Worm (Caenorhabditis elegans) whole organism, young adult: Measurements from ENCODE around the gene clec-227.

Experiments
- B0336.3 ChIP-seq: fragments of 200-800 bp; sonication (Bioruptor generic); IDR thresholded peaks from 2 replicates; pipeline ENCODE4 v1.3.6; 2022; ENCODE audit warnings: missing genetic modification characterization, missing compliant biosample characterization
- F22D6.2 ChIP-seq: sonication (generic microtip); optimal IDR thresholded peaks from 2 replicates; lab custom pipeline; 2016; ENCODE audit warnings: mild to moderate bottlenecking, missing genetic modification characterization, missing compliant biosample characterization
- F33H1.4 ChIP-seq: fragments of 200-800 bp; sonication (Bioruptor generic); IDR thresholded peaks from 2 replicates; pipeline ENCODE4 v1.3.6; 2022; ENCODE audit warnings: missing genetic modification reagents, missing genetic modification characterization, missing compliant biosample characterization
- F37B4.10 ChIP-seq: fragments of 200-800 bp; sonication (Bioruptor generic); IDR thresholded peaks from 2 replicates; pipeline ENCODE4 v1.3.6; 2022; ENCODE audit warnings: missing genetic modification characterization, missing compliant biosample characterization
- F49E8.2 ChIP-seq: sonication (generic microtip); optimal IDR thresholded peaks from 3 replicates; lab custom pipeline; 2017; ENCODE audit warnings: missing genetic modification characterization, mild to moderate bottlenecking, missing compliant biosample characterization, antibody characterized with exemption, moderate library complexity; ENCODE audit not compliant: insufficient read depth
- Y56A3A.18 ChIP-seq: fragments of 200-800 bp; sonication (Bioruptor generic); IDR thresholded peaks from 2 replicates; pipeline ENCODE4 v1.3.6; 2022; ENCODE audit warnings: missing genetic modification reagents, missing genetic modification characterization, missing compliant biosample characterization
- akir-1 ChIP-seq: fragments of 200-800 bp; sonication (Bioruptor generic); optimal IDR thresholded peaks from 2 replicates; lab custom pipeline; 2018; ENCODE audit warnings: mild to moderate bottlenecking, missing genetic modification characterization, moderate library complexity, missing compliant biosample characterization
- bed-1 ChIP-seq: fragments of 200-800 bp; sonication (Bioruptor generic); IDR thresholded peaks from 2 replicates; pipeline ENCODE4 v1.3.6; 2022; ENCODE audit warnings: missing genetic modification reagents, missing genetic modification characterization, missing compliant biosample characterization
- ccch-3 ChIP-seq: fragments of 200-800 bp; sonication (Bioruptor generic); optimal IDR thresholded peaks from 2 replicates; lab custom pipeline; 2018; ENCODE audit warnings: mild to moderate bottlenecking, missing genetic modification characterization, missing compliant biosample characterization
- cebp-1 ChIP-seq, 2 experiments: fragments of 200-800 bp in 1 of 2; sonication (Bioruptor generic) in 1 of 2; sonication (generic microtip) in 1 of 2; IDR thresholded peaks in 1 of 2; optimal IDR thresholded peaks in 1 of 2; 2 replicates each; pipeline versions ENCODE4 v1.3.6 to Lab custom; 2017 to 2022; ENCODE audit warnings: missing compliant biosample characterization in 2 of 2, missing genetic modification characterization in 2 of 2, mild to moderate bottlenecking in 1 of 2, missing genetic modification reagents in 1 of 2, moderate library complexity in 1 of 2
- cebp-2 ChIP-seq: fragments of 200-800 bp; sonication (Bioruptor generic); IDR thresholded peaks from 2 replicates; pipeline ENCODE4 v1.3.6; 2022; ENCODE audit warnings: missing genetic modification characterization, missing compliant biosample characterization
- ceh-100 ChIP-seq: fragments of 200-800 bp; sonication (Bioruptor generic); IDR thresholded peaks from 2 replicates; pipeline ENCODE4 v1.3.6; 2022; ENCODE audit warnings: missing genetic modification reagents, missing genetic modification characterization, missing compliant biosample characterization
- ceh-27 ChIP-seq: fragments of 200-800 bp; sonication (Bioruptor generic); optimal IDR thresholded peaks from 2 replicates; lab custom pipeline; 2018; ENCODE audit warnings: mild to moderate bottlenecking, missing genetic modification characterization, moderate library complexity, missing compliant biosample characterization
- chd-7 ChIP-seq: sonication (generic microtip); optimal IDR thresholded peaks from 2 replicates; lab custom pipeline; 2016; ENCODE audit warnings: mild to moderate bottlenecking, missing genetic modification characterization, moderate library complexity, missing compliant biosample characterization
- dox-1 ChIP-seq: fragments of 200-800 bp; sonication (Bioruptor generic); IDR thresholded peaks from 2 replicates; pipeline ENCODE4 v1.3.6; 2022; ENCODE audit warnings: missing genetic modification reagents, missing genetic modification characterization, missing compliant biosample characterization
- egrh-3 ChIP-seq: fragments of 200-800 bp; sonication (Bioruptor generic); IDR thresholded peaks from 2 replicates; pipeline ENCODE4 v1.3.6; 2022; ENCODE audit warnings: missing genetic modification reagents, missing genetic modification characterization, missing compliant biosample characterization
- ets-4 ChIP-seq: fragments of 200-800 bp; sonication (Bioruptor generic); optimal IDR thresholded peaks from 2 replicates; lab custom pipeline; 2018; ENCODE audit warnings: mild to moderate bottlenecking, missing genetic modification characterization, missing compliant biosample characterization
- lag-1 ChIP-seq: fragments of 200-800 bp; sonication (Bioruptor generic); IDR thresholded peaks from 2 replicates; pipeline ENCODE4 v1.3.6; 2022; ENCODE audit warnings: missing genetic modification reagents, missing genetic modification characterization, missing compliant biosample characterization
- let-526 ChIP-seq: fragments of 200-800 bp; sonication (Bioruptor generic); IDR thresholded peaks from 2 replicates; pipeline ENCODE4 v1.3.6; 2022; ENCODE audit warnings: missing genetic modification reagents, missing genetic modification characterization, missing compliant biosample characterization
- let-607 ChIP-seq, 2 experiments: fragments of 200-800 bp in 1 of 2; sonication (Bioruptor generic) in 1 of 2; sonication (generic microtip) in 1 of 2; optimal IDR thresholded peaks; 2 replicates each; lab custom pipeline; 2016 to 2018; ENCODE audit warnings: mild to moderate bottlenecking in 2 of 2, missing compliant biosample characterization in 2 of 2, missing genetic modification characterization in 2 of 2, moderate library complexity in 2 of 2, missing genotype in 1 of 2
- lin-40 ChIP-seq: sonication (generic microtip); optimal IDR thresholded peaks from 2 replicates; lab custom pipeline; 2016; ENCODE audit warnings: missing genetic modification characterization, mild to moderate bottlenecking, missing compliant biosample characterization, missing genotype, missing genetic modification reagents
- lir-1 ChIP-seq: fragments of 200-800 bp; sonication (Bioruptor generic); conservative IDR thresholded peaks from 2 replicates; pipeline ENCODE4 v1.3.6; 2022; ENCODE audit warnings: missing genetic modification reagents, missing genetic modification characterization, missing compliant biosample characterization
- nhr-80 ChIP-seq: sonication (generic microtip); optimal IDR thresholded peaks from 2 replicates; lab custom pipeline; 2016; ENCODE audit warnings: missing genetic modification characterization, missing compliant biosample characterization
- nhr-90 ChIP-seq: sonication (generic microtip); optimal IDR thresholded peaks from 2 replicates; lab custom pipeline; 2016; ENCODE audit warnings: missing genotype, mild to moderate bottlenecking, missing genetic modification characterization, missing compliant biosample characterization
- rcor-1 ChIP-seq: fragments of 200-800 bp; sonication (Bioruptor generic); IDR thresholded peaks from 2 replicates; pipeline ENCODE4 v1.3.6; 2022; ENCODE audit warnings: missing genetic modification reagents, missing genetic modification characterization, missing compliant biosample characterization
- tbp1 ChIP-seq: fragments of 200-800 bp; sonication (Bioruptor generic); optimal IDR thresholded peaks from 2 replicates; lab custom pipeline; 2018; ENCODE audit warnings: mild to moderate bottlenecking, missing genetic modification characterization, missing compliant biosample characterization
- zfh-2 ChIP-seq: fragments of 200-800 bp; sonication (Bioruptor generic); conservative IDR thresholded peaks from 2 replicates; pipeline ENCODE4 v1.3.6; 2022; ENCODE audit warnings: missing genetic modification reagents, missing genetic modification characterization, missing compliant biosample characterization
- ztf-18 ChIP-seq: sonication (generic microtip); optimal IDR thresholded peaks from 2 replicates; lab custom pipeline; 2016; ENCODE audit warnings: missing genotype, mild to moderate bottlenecking, missing genetic modification characterization, missing compliant biosample characterization
- ztf-6 ChIP-seq: fragments of 200-800 bp; sonication (Bioruptor generic); IDR thresholded peaks from 2 replicates; pipeline ENCODE4 v1.3.6; 2022; ENCODE audit warnings: missing genetic modification reagents, missing genetic modification characterization, missing compliant biosample characterization

The clec-227 gene

DNA sequence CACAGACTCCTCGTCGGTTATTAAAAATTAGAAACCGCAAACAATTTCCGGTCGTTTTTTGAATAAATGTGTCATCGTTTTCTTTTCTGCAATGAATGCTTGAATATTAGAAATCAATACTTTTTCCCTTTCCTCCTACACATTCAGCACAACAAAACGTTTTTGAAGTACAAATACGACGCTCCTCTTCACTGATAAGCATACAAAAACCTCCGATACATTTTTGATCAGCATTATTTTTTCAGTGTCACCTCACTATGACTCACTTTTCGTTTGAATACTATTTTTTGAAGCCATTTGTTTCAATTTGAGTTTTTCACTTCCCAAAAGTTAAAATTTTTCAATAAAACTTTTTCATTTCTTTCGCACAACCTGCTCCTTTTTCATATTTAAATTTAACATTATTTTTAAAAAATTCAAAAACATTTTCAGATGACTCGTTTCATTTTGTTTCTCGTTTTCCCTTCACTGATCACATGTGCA is 10.4 kb downstream of the clec-227 start, which contains the start of gene R02D5.3:
R02D5.3 (plus strand) TSS at position 433 of the 483 bp plus-strand sequence.
- TF ChIP-seq nhr-80, result peak; percentile 58
- no peak for TF ChIP-seq chd-7 (tag; lab: Kevin White, UChicago)

DNA sequence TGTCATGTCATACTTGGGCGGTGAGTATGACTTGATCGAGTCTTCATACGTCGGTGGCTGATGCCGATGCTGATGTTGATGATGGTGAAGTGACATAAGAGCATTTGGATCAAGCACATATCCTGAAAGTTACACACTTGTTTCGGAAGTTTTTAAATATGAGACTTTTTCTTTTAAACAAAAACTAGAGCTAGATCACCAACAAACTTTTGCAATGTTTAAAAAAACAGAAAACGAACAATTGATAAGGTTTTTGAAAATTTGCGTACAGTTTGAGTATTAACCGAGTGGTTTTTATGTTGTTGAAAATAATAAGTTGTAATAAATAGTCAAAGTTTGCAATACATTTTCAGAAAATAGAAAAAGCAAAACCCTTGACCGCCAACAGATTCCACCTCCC is 12.3 kb downstream of the clec-227 start, which contains the start of gene R02D5.4:
R02D5.4 (minus strand) TSS at position 101 of the 400 bp plus-strand sequence.
- TF ChIP-seq F22D6.2 (tag; lab: Kevin White, UChicago) (no peak), ceh-27 (no peak), F37B4.10 (GFP tag; lab: Robert Waterston, UW) (no peak), ztf-6 (GFP tag; lab: Robert Waterston, UW) (no peak), dox-1 (GFP tag; lab: Robert Waterston, UW) (no peak), egrh-3 (GFP tag; lab: Robert Waterston, UW) (no peak)
- TF ChIP-seq, all 124 proteins: peak for 0

DNA sequence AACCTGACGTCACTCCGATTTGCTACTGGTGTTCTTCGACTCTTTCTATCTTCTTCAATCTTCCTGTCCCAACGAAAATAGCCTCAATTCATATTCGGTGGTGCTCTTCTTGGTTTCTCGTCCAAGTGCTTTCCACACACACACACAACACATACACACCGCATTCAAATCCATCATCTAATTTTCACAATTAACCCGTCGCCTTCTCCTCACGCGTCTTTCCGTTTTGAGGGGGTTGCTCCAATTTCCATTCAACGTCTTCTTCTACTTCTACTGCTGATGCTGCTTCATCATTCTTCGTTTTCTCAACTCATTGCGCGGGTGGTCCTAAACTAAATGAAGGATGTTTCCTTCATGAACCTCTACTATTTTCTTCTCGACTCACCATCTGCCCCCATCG is 18.8 kb downstream of the clec-227 start:
- no peak for TF ChIP-seq F49E8.2
- TF ChIP-seq bed-1, result no peak
- no peak for TF ChIP-seq F22D6.2 (tag; lab: Kevin White, UChicago)
- TF ChIP-seq, all 124 proteins: peak for 0

DNA sequence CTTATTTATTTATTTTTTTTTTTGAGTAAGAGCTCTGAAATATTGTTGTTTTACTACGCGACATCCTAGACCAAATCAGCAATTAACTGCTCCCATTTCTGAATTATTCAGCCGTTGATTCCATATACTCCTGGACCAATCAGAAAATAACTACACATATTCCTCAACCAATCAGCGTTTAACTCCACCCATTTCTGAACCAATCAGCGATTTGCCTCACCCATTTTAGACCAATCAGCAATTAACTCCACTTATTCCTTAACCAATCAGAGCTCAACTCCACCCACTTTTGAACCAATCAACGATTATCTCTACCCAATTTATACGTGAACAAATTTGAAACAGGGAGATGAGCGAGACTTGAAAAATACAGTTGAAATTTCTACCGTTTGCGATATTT is 21.3 kb downstream of the clec-227 start:
- TF ChIP-seq let-526 (GFP tag; lab: Robert Waterston, UW), result no peak
- no peak for TF ChIP-seq nhr-90 (tag; lab: Kevin White, UChicago)
- no peak for TF ChIP-seq akir-1 (GFP tag; lab: Kevin White, UChicago)
- no peak for TF ChIP-seq zfh-2 (GFP tag; lab: Robert Waterston, UW)
- no peak for TF ChIP-seq lin-40 (tag; lab: Kevin White, UChicago)
- no peak for TF ChIP-seq B0336.3 (GFP tag; lab: Robert Waterston, UW)
- TF ChIP-seq cebp-2 (GFP tag; lab: Robert Waterston, UW), result no peak
- no peak for TF ChIP-seq lir-1 (GFP tag; lab: Robert Waterston, UW)

DNA sequence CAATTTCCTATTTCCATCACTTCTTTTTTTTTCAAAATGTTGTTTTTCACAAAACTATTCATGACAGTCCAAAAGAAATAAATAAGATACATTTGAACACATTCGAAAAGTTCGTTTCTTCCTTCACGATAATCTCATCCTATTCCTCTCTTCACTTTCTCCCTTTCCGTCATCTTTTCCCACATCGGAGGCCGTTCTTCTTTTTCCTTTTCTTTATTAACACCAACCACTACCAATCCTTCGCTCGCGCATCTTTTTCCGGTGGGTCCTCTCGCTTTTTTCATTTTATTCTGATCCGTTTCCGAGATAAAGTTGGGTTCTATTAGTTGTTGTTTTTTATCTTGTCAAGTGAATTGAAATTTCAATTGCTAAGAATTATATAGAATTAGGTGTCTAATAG is 23.2 kb downstream of the clec-227 start:
- TF ChIP-seq ztf-18 (tag; lab: Kevin White, UChicago) (no peak), rcor-1 (GFP tag; lab: Robert Waterston, UW) (no peak), ceh-100 (GFP tag; lab: Robert Waterston, UW) (no peak), ceh-27 (no peak), F33H1.4 (GFP tag; lab: Robert Waterston, UW) (no peak)
- TF ChIP-seq, all 124 proteins: peak for 0

DNA sequence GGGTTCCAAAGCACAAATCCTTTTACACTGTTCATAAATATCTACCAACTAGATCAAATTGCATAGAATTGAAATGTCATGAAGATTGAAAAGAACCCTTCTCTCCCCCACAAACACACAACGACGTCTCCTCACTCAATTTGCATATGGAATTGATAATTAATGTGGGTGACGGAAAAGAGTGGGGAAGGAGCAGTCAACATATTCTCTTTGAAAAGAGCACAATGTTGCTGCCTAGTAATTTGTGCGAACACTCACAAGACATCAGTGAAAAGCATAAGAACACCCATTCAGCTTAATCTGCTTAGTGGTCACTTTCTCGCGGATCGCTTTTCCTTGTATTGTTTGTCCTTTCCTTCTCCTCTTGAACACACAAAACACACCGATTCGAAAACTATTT is 24.1 kb downstream of the clec-227 start:
- TF ChIP-seq Y56A3A.18 (GFP tag; lab: Robert Waterston, UW) (0 out of 2 replicates have a peak, but pooled peaks have one; percentile 36), ets-4 (GFP tag; lab: Kevin White, UChicago) (no peak), nhr-80 (no peak), tbp1 (GFP tag; lab: Kevin White, UChicago) (no peak), cebp-1 (GFP tag; IDR thresholded peaks at IDR 0.05; lab: Robert Waterston, UW) (no peak), cebp-1 (tag; optimal IDR thresholded peaks at IDR 0.05; lab: Kevin White, UChicago) (no peak)

DNA sequence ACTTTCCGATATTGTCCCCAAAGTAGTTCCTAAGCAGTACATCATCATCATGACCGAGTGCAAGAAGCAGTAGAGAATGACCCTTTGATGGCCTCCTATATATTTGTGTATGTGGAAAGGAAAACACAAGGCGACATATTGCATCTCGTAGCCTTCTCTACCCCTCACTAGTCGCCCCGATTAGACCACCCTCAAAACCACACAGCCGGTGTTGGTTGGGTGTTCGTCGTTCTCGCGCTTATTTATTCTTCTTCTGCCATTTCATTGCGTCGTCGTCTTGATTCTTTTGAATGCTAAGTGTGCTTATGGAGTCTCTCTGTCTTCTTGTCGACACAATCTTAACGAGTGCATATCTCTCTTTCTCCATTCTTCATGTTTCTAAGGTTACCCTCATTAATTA is 25.9 kb downstream of the clec-227 start:
- no peak for TF ChIP-seq lin-40 (tag; lab: Kevin White, UChicago)
- no peak for TF ChIP-seq let-526 (GFP tag; lab: Robert Waterston, UW)
- no peak for TF ChIP-seq lag-1 (GFP tag; lab: Robert Waterston, UW)
- TF ChIP-seq let-607 (tag; optimal IDR thresholded peaks at IDR 0.05; lab: Kevin White, UChicago), result no peak
- TF ChIP-seq ccch-3 (GFP tag; lab: Kevin White, UChicago), result no peak
